Fruit fly (Drosophila melanogaster) whole organism, embryonic: Measurements from ENCODE around the gene IntS10.

Experiments
- Adf1 ChIP-seq: fragments of 200-800 bp; sonication (Bioruptor generic); IDR thresholded peaks from 2 replicates; pipeline ENCODE4 v1.3.6; 2022; ENCODE audit warnings: missing biosample characterization, missing genetic modification characterization
- B-H1 ChIP-seq: fragments of 200-800 bp; sonication (Bioruptor generic); IDR thresholded peaks from 3 replicates; pipeline ENCODE4 v1.3.6; 2022; ENCODE audit warnings: missing biosample characterization, missing genetic modification characterization
- Bdp1 ChIP-seq: fragments of 200-800 bp; sonication (Bioruptor generic); optimal IDR thresholded peaks from 3 replicates; lab custom pipeline; 2016; ENCODE audit warnings: missing biosample characterization, missing genetic modification characterization
- CG12236 ChIP-seq: fragments of 200-800 bp; sonication (Bioruptor generic); optimal IDR thresholded peaks from 2 replicates; lab custom pipeline; 2016; ENCODE audit warnings: missing biosample characterization, missing genetic modification characterization
- CG14710 ChIP-seq: fragments of 200-800 bp; sonication (Bioruptor generic); optimal IDR thresholded peaks from 3 replicates; lab custom pipeline; 2019; ENCODE audit warnings: missing biosample characterization, mild to moderate bottlenecking, missing genetic modification characterization, moderate library complexity
- CG14860 ChIP-seq: fragments of 200-800 bp; sonication (Bioruptor generic); IDR thresholded peaks from 3 replicates; pipeline ENCODE4 v1.3.6; 2022; ENCODE audit warnings: missing biosample characterization, missing genetic modification characterization; ENCODE audit not compliant: partially characterized antibody
- CG15073 ChIP-seq: fragments of 200-800 bp; sonication (Bioruptor generic); optimal IDR thresholded peaks from 2 replicates; lab custom pipeline; 2016; ENCODE audit warnings: missing biosample characterization, missing genetic modification characterization
- CG15479 ChIP-seq: fragments of 200-800 bp; sonication (Bioruptor generic); optimal IDR thresholded peaks from 3 replicates; lab custom pipeline; 2019; ENCODE audit warnings: missing biosample characterization, mild to moderate bottlenecking, missing genetic modification characterization, moderate library complexity
- CG16815 ChIP-seq: fragments of 200-800 bp; sonication (Bioruptor generic); optimal IDR thresholded peaks from 3 replicates; lab custom pipeline; 2017; ENCODE audit warnings: missing biosample characterization, mild to moderate bottlenecking, missing genetic modification characterization
- CG17361 ChIP-seq: fragments of 200-800 bp; sonication (Bioruptor generic); IDR thresholded peaks from 3 replicates; pipeline ENCODE4 v1.3.6; 2022; ENCODE audit warnings: missing biosample characterization, missing genetic modification characterization
- CG18764 ChIP-seq: fragments of 200-800 bp; sonication (Bioruptor generic); optimal IDR thresholded peaks from 3 replicates; lab custom pipeline; 2016; ENCODE audit warnings: missing biosample characterization, missing genetic modification characterization
- CG30020 ChIP-seq: fragments of 200-800 bp; optimal IDR thresholded peaks from 2 replicates; lab custom pipeline; 2019; ENCODE audit warnings: missing biosample characterization, mild to moderate bottlenecking, missing genetic modification characterization, moderate library complexity
- CG30431 ChIP-seq: fragments of 200-800 bp; sonication (Bioruptor generic); optimal IDR thresholded peaks from 2 replicates; lab custom pipeline; 2017; ENCODE audit warnings: missing biosample characterization, missing genetic modification characterization
- CG3726 ChIP-seq: fragments of 200-800 bp; sonication (Bioruptor generic); IDR thresholded peaks from 3 replicates; pipeline ENCODE4, ENCODE4 v1.3.6; 2022; ENCODE audit warnings: missing biosample characterization, missing genetic modification characterization
- CG4328 ChIP-seq: fragments of 200-800 bp; sonication (Bioruptor generic); optimal IDR thresholded peaks from 3 replicates; lab custom pipeline; 2017; ENCODE audit warnings: missing biosample characterization, missing genetic modification reagents, missing genetic modification characterization
- CG4360 ChIP-seq: fragments of 200-800 bp; sonication (Bioruptor generic); IDR thresholded peaks from 2 replicates; pipeline ENCODE4 v1.3.6; 2022; ENCODE audit warnings: missing biosample characterization, missing genetic modification characterization
- CG43689 ChIP-seq: fragments of 200-800 bp; sonication (Bioruptor generic); IDR thresholded peaks from 2 replicates; pipeline ENCODE4 v1.3.6; 2022; ENCODE audit warnings: missing biosample characterization, missing genetic modification characterization
- CG4404 ChIP-seq: fragments of 200-800 bp; sonication (Bioruptor generic); IDR thresholded peaks from 2 replicates; pipeline ENCODE4 v1.3.6; 2022; ENCODE audit warnings: missing biosample characterization, missing genetic modification characterization
- CG6254 ChIP-seq: fragments of 200-800 bp; sonication (Bioruptor generic); optimal IDR thresholded peaks from 3 replicates; lab custom pipeline; 2017; ENCODE audit warnings: mild to moderate bottlenecking, missing biosample characterization, missing genetic modification reagents, missing genetic modification characterization
- CG7357 ChIP-seq: fragments of 200-800 bp; sonication (Bioruptor generic); IDR thresholded peaks from 3 replicates; pipeline ENCODE4 v1.3.6; 2022; ENCODE audit warnings: missing biosample characterization, missing genetic modification characterization
- CG8359 ChIP-seq: fragments of 200-800 bp; sonication (Bioruptor generic); optimal IDR thresholded peaks from 2 replicates; lab custom pipeline; 2017; ENCODE audit warnings: missing biosample characterization, mild to moderate bottlenecking, missing genetic modification characterization, borderline replicate concordance
- CG9817 ChIP-seq: fragments of 200-800 bp; sonication (Bioruptor generic); optimal IDR thresholded peaks from 2 replicates; lab custom pipeline; 2018; ENCODE audit warnings: missing biosample characterization, mild to moderate bottlenecking, missing genetic modification characterization, moderate library complexity
- CG9876 ChIP-seq: fragments of 200-800 bp; sonication (Bioruptor generic); optimal IDR thresholded peaks from 2 replicates; lab custom pipeline; 2016; ENCODE audit warnings: missing biosample characterization, missing genetic modification characterization
- Dbx ChIP-seq: fragments of 200-800 bp; sonication (Bioruptor generic); IDR thresholded peaks from 3 replicates; pipeline ENCODE4 v1.3.6; 2022; ENCODE audit warnings: missing biosample characterization, missing genetic modification characterization
- Dfd ChIP-seq, 2 experiments: fragments of >200 bp; optimal IDR thresholded peaks; 2 replicates each; lab custom pipeline; 2017; ENCODE audit warnings: missing biosample characterization in 2 of 2, missing genetic modification characterization in 2 of 2
- Doc3 ChIP-seq: fragments of 200-800 bp; sonication (Bioruptor generic); IDR thresholded peaks from 3 replicates; pipeline ENCODE4 v1.3.6; 2022; ENCODE audit warnings: missing biosample characterization, missing genetic modification characterization; ENCODE audit not compliant: partially characterized antibody
- Dp ChIP-seq: fragments of 200-800 bp; sonication (Bioruptor generic); optimal IDR thresholded peaks from 2 replicates; lab custom pipeline; 2018; ENCODE audit warnings: missing biosample characterization, mild to moderate bottlenecking, missing genetic modification characterization, moderate library complexity
- Dref ChIP-seq: fragments of 200-800 bp; sonication (Bioruptor generic); IDR thresholded peaks from 2 replicates; pipeline ENCODE4 v1.3.6; 2022; ENCODE audit warnings: missing biosample characterization, missing genetic modification characterization
- H2.0 ChIP-seq: fragments of 200-800 bp; sonication (Bioruptor generic); IDR thresholded peaks from 2 replicates; pipeline ENCODE4 v1.3.6; 2022; ENCODE audit warnings: missing biosample characterization, missing genetic modification characterization
- Hr39 ChIP-seq: fragments of >200 bp; optimal IDR thresholded peaks from 2 replicates; lab custom pipeline; 2017
- Taf1 ChIP-seq: fragments of 200-800 bp; sonication (Bioruptor generic); IDR thresholded peaks from 2 replicates; pipeline ENCODE4 v1.3.6; 2022; ENCODE audit warnings: missing biosample characterization, missing genetic modification characterization
- YL-1 ChIP-seq: fragments of 200-800 bp; sonication (Bioruptor generic); optimal IDR thresholded peaks from 3 replicates; lab custom pipeline; 2017; ENCODE audit warnings: missing biosample characterization, mild to moderate bottlenecking, missing genetic modification characterization
- abd-A ChIP-seq: fragments of 200-800 bp; sonication (Bioruptor generic); optimal IDR thresholded peaks from 3 replicates; lab custom pipeline; 2019; ENCODE audit warnings: missing biosample characterization, mild to moderate bottlenecking, missing genetic modification characterization, moderate library complexity
- amos ChIP-seq: fragments of 200-800 bp; sonication (Bioruptor generic); IDR thresholded peaks from 2 replicates; pipeline ENCODE4 v1.3.6; 2022; ENCODE audit warnings: missing biosample characterization, missing genetic modification characterization; ENCODE audit not compliant: partially characterized antibody
- bab2 ChIP-seq: fragments of 200-800 bp; sonication (Bioruptor generic); optimal IDR thresholded peaks from 2 replicates; lab custom pipeline; 2016; ENCODE audit warnings: missing biosample characterization, missing genetic modification characterization
- bbx ChIP-seq: fragments of 200-800 bp; sonication (Bioruptor generic); IDR thresholded peaks from 2 replicates; pipeline ENCODE4 v1.3.6; 2022; ENCODE audit warnings: missing biosample characterization, missing genetic modification characterization; ENCODE audit not compliant: partially characterized antibody
- bsh ChIP-seq, 2 experiments: fragments of 200-800 bp; sonication (Bioruptor generic); optimal IDR thresholded peaks; 2 replicates each; lab custom pipeline; 2017 to 2018; ENCODE audit warnings: mild to moderate bottlenecking in 2 of 2, missing biosample characterization in 2 of 2, missing genetic modification characterization in 2 of 2, moderate library complexity in 1 of 2
- da ChIP-seq: fragments of 200-800 bp; sonication (Bioruptor generic); optimal IDR thresholded peaks from 2 replicates; lab custom pipeline; 2016; ENCODE audit warnings: missing biosample characterization, missing genetic modification characterization
- dmrt99B ChIP-seq: fragments of 200-800 bp; sonication (Bioruptor generic); optimal IDR thresholded peaks from 2 replicates; lab custom pipeline; 2018; ENCODE audit warnings: missing biosample characterization, mild to moderate bottlenecking, missing genetic modification characterization, moderate library complexity
- en ChIP-seq: fragments of 200-800 bp; sonication (Bioruptor generic); optimal IDR thresholded peaks from 2 replicates; lab custom pipeline; 2016; ENCODE audit warnings: missing biosample characterization, missing genetic modification characterization
- fu2 ChIP-seq: fragments of 200-800 bp; sonication (Bioruptor generic); optimal IDR thresholded peaks from 2 replicates; lab custom pipeline; 2016; ENCODE audit warnings: missing biosample characterization, missing genetic modification characterization
- gt ChIP-seq: fragments of 200-800 bp; sonication (Bioruptor generic); IDR thresholded peaks from 2 replicates; pipeline ENCODE4 v1.3.6; 2022; ENCODE audit warnings: missing biosample characterization, missing genetic modification characterization
- insv ChIP-seq, 2 experiments: fragments of 200-800 bp; sonication (Bioruptor generic); optimal IDR thresholded peaks; 3 replicates each; lab custom pipeline; 2016 to 2018; ENCODE audit warnings: missing biosample characterization in 2 of 2, missing genetic modification characterization in 2 of 2
- kni ChIP-seq: fragments of 200-800 bp; sonication (Bioruptor generic); optimal IDR thresholded peaks from 3 replicates; lab custom pipeline; 2017; ENCODE audit warnings: mild to moderate bottlenecking, missing biosample characterization, missing genetic modification reagents, missing genetic modification characterization
- nmo ChIP-seq: fragments of 200-800 bp; sonication (Bioruptor generic); optimal IDR thresholded peaks from 2 replicates; lab custom pipeline; 2018; ENCODE audit warnings: missing biosample characterization, mild to moderate bottlenecking, missing genetic modification characterization, moderate library complexity
- onecut ChIP-seq: fragments of 200-800 bp; sonication (Bioruptor generic); IDR thresholded peaks from 2 replicates; pipeline ENCODE4 v1.3.6; 2022; ENCODE audit warnings: missing biosample characterization, missing genetic modification characterization
- p53 ChIP-seq: fragments of 200-800 bp; sonication (Bioruptor generic); optimal IDR thresholded peaks from 2 replicates; lab custom pipeline; 2016; ENCODE audit warnings: missing biosample characterization, missing genetic modification characterization
- row ChIP-seq: fragments of 200-800 bp; sonication (Bioruptor generic); IDR thresholded peaks from 3 replicates; pipeline ENCODE4 v1.3.6; 2022; ENCODE audit warnings: missing biosample characterization, missing genetic modification characterization
- sima ChIP-seq: fragments of 200-800 bp; sonication (Bioruptor generic); optimal IDR thresholded peaks from 2 replicates; lab custom pipeline; 2016; ENCODE audit warnings: missing biosample characterization, missing genetic modification characterization
- toy ChIP-seq: fragments of 200-800 bp; sonication (Bioruptor generic); IDR thresholded peaks from 2 replicates; pipeline ENCODE4 v1.3.6; 2022; ENCODE audit warnings: missing biosample characterization, missing genetic modification characterization
- usp ChIP-seq: fragments of >200 bp; optimal IDR thresholded peaks from 2 replicates; lab custom pipeline; 2017; ENCODE audit warnings: missing biosample characterization, missing genetic modification characterization

Gene IntS10

dm6 chr3L:3771406-3771935 is 35.0 kb upstream of the IntS10 start (continued):
- no peak for TF ChIP-seq amos (GFP tag; lab: Robert Waterston, UW)
- no peak for TF ChIP-seq CG4328 (GFP tag; lab: Kevin White, UChicago)
- TF ChIP-seq Dp: no peak
- peak; percentile 52 for TF ChIP-seq Adf1 (GFP tag; lab: Robert Waterston, UW)
- TF ChIP-seq CG3726: no peak
- TF ChIP-seq B-H1 (GFP tag; lab: Robert Waterston, UW): peak; percentile 61
- TF ChIP-seq CG8359 (GFP tag; lab: Kevin White, UChicago): no peak
- peak; percentile 93 for TF ChIP-seq Dbx
- TF ChIP-seq sima: no peak
- TF ChIP-seq abd-A: no peak
- TF ChIP-seq da (GFP tag; lab: Kevin White, UChicago): no peak
- no peak for TF ChIP-seq bbx (GFP tag; lab: Robert Waterston, UW)
- TF ChIP-seq insv (GFP tag; optimal IDR thresholded peaks at IDR 0.05; lab: Kevin White, UChicago): no peak
- peak; percentile 46; the same call in 2 of the 3 replicates for TF ChIP-seq CG17361 (GFP tag; lab: Robert Waterston, UW)
- TF ChIP-seq nmo (GFP tag; lab: Kevin White, UChicago): peak; percentile 59
- peak; percentile 5 to 52 for TF ChIP-seq bsh (GFP tag; optimal IDR thresholded peaks at IDR 0.05; lab: Kevin White, UChicago)
- TF ChIP-seq onecut (GFP tag; lab: Robert Waterston, UW): peak; percentile 44
- no peak for TF ChIP-seq Hr39 (lab: Kevin White, UChicago)
- peak; percentile 37 for TF ChIP-seq CG4404 (GFP tag; lab: Robert Waterston, UW)
- peak; percentile 78 for TF ChIP-seq H2.0 (GFP tag; lab: Robert Waterston, UW)
- no peak for TF ChIP-seq usp (GFP tag; lab: Kevin White, UChicago)
- peak; percentile 64; the same call in 1 of the 3 replicates for TF ChIP-seq CG7357 (GFP tag; lab: Robert Waterston, UW)
- TF ChIP-seq CG4360 (GFP tag; lab: Robert Waterston, UW): peak; percentile 48; the same call in 1 of the 2 replicates
- TF ChIP-seq bab2 (GFP tag; lab: Kevin White, UChicago): no peak
- TF ChIP-seq CG6254 (GFP tag; lab: Kevin White, UChicago): no peak
- peak; percentile 23 for TF ChIP-seq CG16815 (GFP tag; lab: Kevin White, UChicago)
- TF ChIP-seq kni (GFP tag; lab: Kevin White, UChicago): no peak
- TF ChIP-seq CG15073 (GFP tag; lab: Kevin White, UChicago): no peak
- TF ChIP-seq CG30020 (tag; lab: Kevin White, UChicago): peak; percentile 5
- TF ChIP-seq CG43689 (GFP tag; lab: Robert Waterston, UW): peak; percentile 54; the same call in 1 of the 2 replicates
- peak; percentile 40; the same call in 1 of the 2 replicates for TF ChIP-seq toy (GFP tag; lab: Robert Waterston, UW)
- no peak for TF ChIP-seq en
- TF ChIP-seq Doc3 (GFP tag; lab: Robert Waterston, UW): no peak
- TF ChIP-seq CG15479 (GFP tag; lab: Kevin White, UChicago): no peak
- TF ChIP-seq Taf1 (GFP tag; lab: Robert Waterston, UW): peak; percentile 74
- TF ChIP-seq Dfd (GFP tag; optimal IDR thresholded peaks at IDR 0.05; lab: Kevin White, UChicago): no peak
- peak; percentile 81 for TF ChIP-seq dmrt99B (tag; lab: Kevin White, UChicago)
- TF ChIP-seq CG9817: peak; percentile 78
- TF ChIP-seq gt: no peak
- TF ChIP-seq fu2 (GFP tag; lab: Kevin White, UChicago): no peak
- no peak for TF ChIP-seq CG12236 (GFP tag; lab: Kevin White, UChicago)
- peak; percentile 11 for TF ChIP-seq CG18764 (GFP tag; lab: Kevin White, UChicago)
- no peak for TF ChIP-seq Dref (GFP tag; lab: Robert Waterston, UW)
- TF ChIP-seq CG9876: no peak
- no peak for TF ChIP-seq CG14710 (tag; lab: Kevin White, UChicago)
- no peak for TF ChIP-seq YL-1 (GFP tag; lab: Kevin White, UChicago)
- peak; percentile 87 for TF ChIP-seq row (GFP tag; lab: Robert Waterston, UW)
- TF ChIP-seq CG30431: no peak
- no peak for TF ChIP-seq CG14860
- TF ChIP-seq Bdp1: no peak
- TF ChIP-seq p53 (GFP tag; lab: Kevin White, UChicago): no peak
